Worm (Caenorhabditis elegans) whole organism, mixed stage, embryonic: Measurements from ENCODE around the gene T06C10.3.

Experiments
- M03D4.4 ChIP-seq: sonication (generic microtip); optimal IDR thresholded peaks from 2 replicates; lab custom pipeline; 2017; ENCODE audit warnings: mild to moderate bottlenecking, missing genetic modification characterization, missing compliant biosample characterization
- bed-3 ChIP-seq: fragments of 200-800 bp; sonication (Bioruptor generic); optimal IDR thresholded peaks from 3 replicates; lab custom pipeline; 2018; ENCODE audit warnings: mild to moderate bottlenecking, missing genetic modification characterization, moderate library complexity, missing compliant biosample characterization
- blmp-1 ChIP-seq: fragments of 150-350 bp; optimal IDR thresholded peaks from 2 replicates; lab custom pipeline; 2014; ENCODE audit warnings: missing biosample characterization, missing genetic modification characterization
- ceh-39 ChIP-seq: fragments of 150-350 bp; optimal IDR thresholded peaks from 2 replicates; lab custom pipeline; 2014; ENCODE audit warnings: missing biosample characterization, missing genetic modification characterization
- ceh-43 ChIP-seq: fragments of 200-800 bp; sonication (Bioruptor generic); optimal IDR thresholded peaks from 2 replicates; lab custom pipeline; 2018; ENCODE audit warnings: mild to moderate bottlenecking, missing genetic modification characterization, moderate library complexity, missing compliant biosample characterization
- ceh-83 ChIP-seq: fragments of 200-800 bp; sonication (Bioruptor generic); optimal IDR thresholded peaks from 2 replicates; lab custom pipeline; 2018; ENCODE audit warnings: mild to moderate bottlenecking, missing genetic modification characterization, missing compliant biosample characterization
- ces-1 ChIP-seq: fragments of 150-350 bp; optimal IDR thresholded peaks from 2 replicates; lab custom pipeline; 2014; ENCODE audit warnings: missing biosample characterization, missing genetic modification reagents, missing genetic modification characterization
- cnd-1 ChIP-seq: fragments of 200-800 bp; sonication (Bioruptor generic); optimal IDR thresholded peaks from 2 replicates; lab custom pipeline; 2018; ENCODE audit warnings: mild to moderate bottlenecking, missing genetic modification characterization, missing compliant biosample characterization
- drap-1 ChIP-seq: fragments of 200-800 bp; sonication (Bioruptor generic); optimal IDR thresholded peaks from 3 replicates; lab custom pipeline; 2018; ENCODE audit warnings: mild to moderate bottlenecking, missing genetic modification characterization, missing compliant biosample characterization
- elt-1 ChIP-seq: sonication (generic microtip); optimal IDR thresholded peaks from 2 replicates; lab custom pipeline; 2017; ENCODE audit warnings: missing genetic modification characterization, mild to moderate bottlenecking, missing compliant biosample characterization, antibody characterized with exemption, moderate library complexity, borderline replicate concordance; ENCODE audit not compliant: insufficient read depth
- flh-1 ChIP-seq: fragments of 200-800 bp; sonication (Bioruptor generic); optimal IDR thresholded peaks from 2 replicates; lab custom pipeline; 2018; ENCODE audit warnings: mild to moderate bottlenecking, missing genetic modification characterization, moderate library complexity, missing compliant biosample characterization
- ham-2 ChIP-seq: fragments of 200-800 bp; sonication (Bioruptor generic); optimal IDR thresholded peaks from 2 replicates; lab custom pipeline; 2018; ENCODE audit warnings: mild to moderate bottlenecking, missing genetic modification characterization, missing compliant biosample characterization
- hlh-1 ChIP-seq: fragments of 150-350 bp; optimal IDR thresholded peaks from 2 replicates; lab custom pipeline; 2014; ENCODE audit warnings: missing biosample characterization, missing genetic modification reagents, missing genetic modification characterization
- lin-13 ChIP-seq: fragments of 150-350 bp; optimal IDR thresholded peaks from 2 replicates; lab custom pipeline; 2014; ENCODE audit warnings: missing biosample characterization, missing genetic modification characterization
- lin-32 ChIP-seq: fragments of 200-800 bp; sonication (Bioruptor generic); optimal IDR thresholded peaks from 2 replicates; lab custom pipeline; 2018; ENCODE audit warnings: mild to moderate bottlenecking, missing genetic modification characterization, missing compliant biosample characterization
- lsy-2 ChIP-seq: fragments of 150-350 bp; optimal IDR thresholded peaks from 2 replicates; lab custom pipeline; 2014; ENCODE audit warnings: missing biosample characterization, missing genetic modification characterization
- mab-5 ChIP-seq: fragments of 150-350 bp; optimal IDR thresholded peaks from 2 replicates; lab custom pipeline; 2014; ENCODE audit warnings: missing biosample characterization, missing genetic modification characterization
- mep-1 ChIP-seq: fragments of 150-350 bp; optimal IDR thresholded peaks from 2 replicates; lab custom pipeline; 2017; ENCODE audit warnings: missing biosample characterization, missing genetic modification reagents, missing genetic modification characterization, inconsistent platforms
- mls-2 ChIP-seq: sonication (generic microtip); optimal IDR thresholded peaks from 2 replicates; lab custom pipeline; 2016; ENCODE audit warnings: mild to moderate bottlenecking, missing genetic modification characterization, moderate library complexity, missing compliant biosample characterization
- nhr-12 ChIP-seq: fragments of 150-350 bp; optimal IDR thresholded peaks from 2 replicates; lab custom pipeline; 2014; ENCODE audit warnings: missing biosample characterization, missing genetic modification characterization
- nhr-2 ChIP-seq: fragments of 150-350 bp; optimal IDR thresholded peaks from 2 replicates; lab custom pipeline; 2014; ENCODE audit warnings: missing biosample characterization, missing genetic modification characterization
- nhr-237 ChIP-seq: fragments of 150-350 bp; optimal IDR thresholded peaks from 2 replicates; lab custom pipeline; 2014; ENCODE audit warnings: missing biosample characterization, missing genetic modification characterization
- nhr-28 ChIP-seq: fragments of 150-350 bp; optimal IDR thresholded peaks from 2 replicates; lab custom pipeline; 2014; ENCODE audit warnings: missing biosample characterization, missing genetic modification characterization
- nhr-76 ChIP-seq: sonication (generic microtip); optimal IDR thresholded peaks from 2 replicates; lab custom pipeline; 2017; ENCODE audit warnings: missing biosample characterization, missing genetic modification characterization
- sem-2 ChIP-seq: fragments of 200-800 bp; sonication (Bioruptor generic); optimal IDR thresholded peaks from 2 replicates; lab custom pipeline; 2018; ENCODE audit warnings: mild to moderate bottlenecking, missing genetic modification characterization, missing compliant biosample characterization
- snpc-4 ChIP-seq: fragments of 150-350 bp; optimal IDR thresholded peaks from 2 replicates; lab custom pipeline; 2014; ENCODE audit warnings: missing biosample characterization, missing genetic modification characterization
- sptf-1 ChIP-seq: sonication (generic microtip); optimal IDR thresholded peaks from 2 replicates; lab custom pipeline; 2017; ENCODE audit warnings: mild to moderate bottlenecking, missing genetic modification characterization, moderate library complexity, missing compliant biosample characterization
- tbx-8 ChIP-seq: fragments of 200-800 bp; sonication (Bioruptor generic); optimal IDR thresholded peaks from 2 replicates; lab custom pipeline; 2018; ENCODE audit warnings: mild to moderate bottlenecking, missing genetic modification characterization, moderate library complexity, missing compliant biosample characterization
- unc-120 ChIP-seq: sonication (generic microtip); optimal IDR thresholded peaks from 2 replicates; lab custom pipeline; 2017; ENCODE audit warnings: missing genetic modification characterization, missing compliant biosample characterization; ENCODE audit not compliant: poor library complexity, severe bottlenecking
- unc-39 ChIP-seq: fragments of 150-350 bp; optimal IDR thresholded peaks from 2 replicates; lab custom pipeline; 2014; ENCODE audit warnings: missing biosample characterization, missing genetic modification characterization
- unc-62 ChIP-seq: fragments of 150-350 bp; optimal IDR thresholded peaks from 2 replicates; lab custom pipeline; 2014; ENCODE audit warnings: missing biosample characterization, missing genetic modification reagents, missing genetic modification characterization
- zip-8 ChIP-seq: fragments of 150-350 bp; optimal IDR thresholded peaks from 2 replicates; lab custom pipeline; 2014; ENCODE audit warnings: missing biosample characterization, missing genetic modification characterization
- ztf-11 ChIP-seq: fragments of 150-350 bp; optimal IDR thresholded peaks from 2 replicates; lab custom pipeline; 2014; ENCODE audit warnings: missing biosample characterization, missing genetic modification characterization

T06C10.3 gene

ce11 chrIV:7836030-7836429 lies 34.5 kb upstream of the T06C10.3 start:
- TF ChIP-seq elt-1 (tag; lab: Kevin White, UChicago) (no peak), zip-8 (no peak), ztf-11 (tag; lab: Kevin White, UChicago) (no peak), mls-2 (tag; lab: Kevin White, UChicago) (peak; percentile 20), ces-1 (no peak), sem-2 (GFP tag; lab: Kevin White, UChicago) (no peak), sptf-1 (tag; lab: Kevin White, UChicago) (no peak), ceh-39 (tag; lab: Kevin White, UChicago) (peak; percentile 23), unc-62 (GFP tag; lab: Kevin White, UChicago) (no peak), nhr-2 (peak; percentile 88), ceh-43 (no peak), mep-1 (tag; lab: Kevin White, UChicago) (peak; percentile 15), nhr-237 (tag; lab: Kevin White, UChicago) (no peak), bed-3 (GFP tag; lab: Kevin White, UChicago) (no peak)

ce11 chrIV:7836491-7836890 lies 34.1 kb upstream of the T06C10.3 start:
- TF ChIP-seq M03D4.4 (no peak), blmp-1 (tag; lab: Kevin White, UChicago) (peak; percentile 6), ceh-83 (GFP tag; lab: Kevin White, UChicago) (no peak), unc-120 (tag; lab: Kevin White, UChicago) (no peak), mls-2 (tag; lab: Kevin White, UChicago) (no peak), nhr-2 (no peak), nhr-12 (tag; lab: Kevin White, UChicago) (no peak)

ce11 chrIV:7838426-7838825 lies 32.1 kb upstream of the T06C10.3 start, which contains the start of gene C06A6.7:
Gene C06A6.7, minus strand, starts transcription at chrIV:7838526.
- TF ChIP-seq mab-5 (tag; lab: Kevin White, UChicago) (no peak), nhr-12 (tag; lab: Kevin White, UChicago) (no peak), zip-8 (no peak), cnd-1 (tag; lab: Kevin White, UChicago) (no peak), ztf-11 (tag; lab: Kevin White, UChicago) (no peak), flh-1 (no peak), hlh-1 (no peak), bed-3 (GFP tag; lab: Kevin White, UChicago) (no peak), sem-2 (GFP tag; lab: Kevin White, UChicago) (no peak), drap-1 (GFP tag; lab: Kevin White, UChicago) (no peak), elt-1 (tag; lab: Kevin White, UChicago) (no peak), ceh-39 (tag; lab: Kevin White, UChicago) (no peak), lin-32 (no peak), ceh-83 (GFP tag; lab: Kevin White, UChicago) (no peak), lsy-2 (tag; lab: Kevin White, UChicago) (no peak), mep-1 (tag; lab: Kevin White, UChicago) (no peak), unc-62 (GFP tag; lab: Kevin White, UChicago) (no peak), blmp-1 (tag; lab: Kevin White, UChicago) (no peak), tbx-8 (no peak)

- TF ChIP-seq unc-120 (tag; lab: Kevin White, UChicago) (no peak), mls-2 (tag; lab: Kevin White, UChicago) (peak; percentile 25)
These were observed 30.6 kb upstream of the T06C10.3 start for ce11 chrIV:7839923-7840322.

ce11 chrIV:7841218-7841617 lies 29.3 kb upstream of the T06C10.3 start:
- TF ChIP-seq mls-2 (tag; lab: Kevin White, UChicago): no peak
- TF ChIP-seq ham-2 (GFP tag; lab: Kevin White, UChicago): no peak
- no peak for TF ChIP-seq nhr-28 (tag; lab: Kevin White, UChicago)
- no peak for TF ChIP-seq snpc-4
- no peak for TF ChIP-seq bed-3 (GFP tag; lab: Kevin White, UChicago)
- no peak for TF ChIP-seq elt-1 (tag; lab: Kevin White, UChicago)
- TF ChIP-seq hlh-1: no peak
- TF ChIP-seq mab-5 (tag; lab: Kevin White, UChicago): no peak
- TF ChIP-seq cnd-1 (tag; lab: Kevin White, UChicago): no peak
- no peak for TF ChIP-seq unc-39 (tag; lab: Kevin White, UChicago)
- no peak for TF ChIP-seq flh-1
- no peak for TF ChIP-seq M03D4.4
- no peak for TF ChIP-seq lin-32
- TF ChIP-seq lin-13: no peak
- no peak for TF ChIP-seq lsy-2 (tag; lab: Kevin White, UChicago)
- no peak for TF ChIP-seq nhr-76
- no peak for TF ChIP-seq unc-120 (tag; lab: Kevin White, UChicago)
- TF ChIP-seq unc-62 (GFP tag; lab: Kevin White, UChicago): no peak
